Worm (Caenorhabditis elegans) whole organism, mixed stage, embryonic: ENCODE measurements around the gene F53C11.9.
A peak's percentile ranks its signal among the peaks of the same experiment; 100 is the strongest.

Source experiments
- elt-3 ChIP-seq: fragments of 150-350 bp; optimal IDR thresholded peaks from 2 replicates; lab custom pipeline; 2014; ENCODE audit warnings: missing biosample characterization, missing genetic modification characterization
- nhr-12 ChIP-seq: fragments of 150-350 bp; optimal IDR thresholded peaks from 2 replicates; lab custom pipeline; 2014; ENCODE audit warnings: missing biosample characterization, missing genetic modification characterization

DNA sequence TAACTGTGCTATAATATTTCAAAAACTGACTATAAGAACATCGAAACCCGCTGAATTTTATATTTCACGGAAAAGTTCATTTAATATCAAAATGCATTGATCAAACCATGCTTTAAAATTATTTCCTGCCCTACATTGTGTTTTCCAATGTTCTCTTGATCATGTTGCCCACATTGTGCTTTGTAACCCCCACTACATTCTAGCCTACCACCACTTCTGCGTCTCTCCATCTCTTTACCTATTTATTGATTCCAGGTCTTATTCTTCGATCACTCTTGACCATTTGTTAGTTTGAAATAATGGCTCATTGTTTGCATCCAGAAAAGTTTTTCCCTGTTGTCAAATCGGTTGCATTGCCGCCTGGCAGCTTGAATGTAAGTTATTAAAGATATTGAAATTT lies 4.4 kb downstream of the F53C11.9 start, which contains the start of gene decr-1.1:
- TF ChIP-seq nhr-12 (tag; lab: Kevin White, UChicago) (peak; percentile 19), elt-3 (tag; lab: Kevin White, UChicago) (no peak)
